Fruit fly (Drosophila melanogaster) whole organism, embryonic: ENCODE results near the gene Rpt5.
A peak's percentile ranks its signal among the peaks of the same experiment; 100 is the strongest.

Experiments
- Atf6 ChIP-seq: fragments of 200-800 bp; sonication (Bioruptor generic); IDR thresholded peaks from 2 replicates; pipeline ENCODE4 v1.3.6; 2022; ENCODE audit warnings: missing biosample characterization, missing genetic modification characterization
- B-H2 ChIP-seq: fragments of 200-800 bp; sonication (Bioruptor generic); optimal IDR thresholded peaks from 2 replicates; lab custom pipeline; 2018; ENCODE audit warnings: missing biosample characterization, mild to moderate bottlenecking, missing genetic modification characterization
- Blimp-1 ChIP-seq: fragments of 200-800 bp; sonication (Bioruptor generic); optimal IDR thresholded peaks from 3 replicates; lab custom pipeline; 2018; ENCODE audit warnings: missing biosample characterization, missing genetic modification characterization, mild to moderate bottlenecking, moderate library complexity, missing genetic modification reagents
- CG10654 ChIP-seq: fragments of 200-800 bp; sonication (Bioruptor generic); optimal IDR thresholded peaks from 2 replicates; lab custom pipeline; 2016; ENCODE audit warnings: missing biosample characterization, missing genetic modification characterization
- CG11560 ChIP-seq: fragments of 200-800 bp; sonication (Bioruptor generic); IDR thresholded peaks from 3 replicates; pipeline ENCODE4 v1.3.6; 2022; ENCODE audit warnings: missing biosample characterization, missing genetic modification characterization
- CG12155 ChIP-seq: fragments of 200-800 bp; sonication (Bioruptor generic); optimal IDR thresholded peaks from 3 replicates; lab custom pipeline; 2016; ENCODE audit warnings: missing biosample characterization, missing genetic modification characterization
- CG13287 ChIP-seq: fragments of 200-800 bp; sonication (Bioruptor generic); IDR thresholded peaks from 2 replicates; pipeline ENCODE4 v1.3.6; 2022; ENCODE audit warnings: missing biosample characterization, missing genetic modification characterization; ENCODE audit not compliant: partially characterized antibody
- CG1603 ChIP-seq: fragments of 200-800 bp; sonication (Bioruptor generic); optimal IDR thresholded peaks from 2 replicates; lab custom pipeline; 2019; ENCODE audit warnings: missing biosample characterization, mild to moderate bottlenecking, missing genetic modification characterization, moderate library complexity
- CG16863 ChIP-seq: fragments of 200-800 bp; sonication (Bioruptor generic); optimal IDR thresholded peaks from 3 replicates; lab custom pipeline; 2016; ENCODE audit warnings: missing biosample characterization, missing genetic modification characterization
- CG17361 ChIP-seq: fragments of 200-800 bp; sonication (Bioruptor generic); IDR thresholded peaks from 3 replicates; pipeline ENCODE4 v1.3.6; 2022; ENCODE audit warnings: missing biosample characterization, missing genetic modification characterization
- CG2120 ChIP-seq: fragments of 200-800 bp; sonication (Bioruptor generic); optimal IDR thresholded peaks from 3 replicates; lab custom pipeline; 2016; ENCODE audit warnings: missing biosample characterization, missing genetic modification characterization
- CG30020 ChIP-seq: fragments of 200-800 bp; optimal IDR thresholded peaks from 2 replicates; lab custom pipeline; 2019; ENCODE audit warnings: missing biosample characterization, mild to moderate bottlenecking, missing genetic modification characterization, moderate library complexity
- CG31388 ChIP-seq: fragments of 200-800 bp; sonication (Bioruptor generic); optimal IDR thresholded peaks from 2 replicates; lab custom pipeline; 2016; ENCODE audit warnings: missing biosample characterization, missing genetic modification characterization
- CG32772 ChIP-seq: fragments of 200-800 bp; sonication (Bioruptor generic); IDR thresholded peaks from 2 replicates; pipeline ENCODE4 v1.3.6; 2022; ENCODE audit warnings: missing biosample characterization, missing genetic modification characterization
- CG34422 ChIP-seq: fragments of 200-800 bp; sonication (Bioruptor generic); IDR thresholded peaks from 3 replicates; pipeline ENCODE4 v1.3.6; 2022; ENCODE audit warnings: missing biosample characterization, missing genetic modification characterization
- CG4282 ChIP-seq: fragments of 200-800 bp; sonication (Bioruptor generic); optimal IDR thresholded peaks from 2 replicates; lab custom pipeline; 2016; ENCODE audit warnings: missing biosample characterization, missing genetic modification characterization
- CG7987 ChIP-seq: fragments of 200-800 bp; sonication (Bioruptor generic); optimal IDR thresholded peaks from 2 replicates; lab custom pipeline; 2018; ENCODE audit warnings: missing biosample characterization, mild to moderate bottlenecking, missing genetic modification characterization, moderate library complexity
- CG8765 ChIP-seq: fragments of 200-800 bp; sonication (Bioruptor generic); IDR thresholded peaks from 2 replicates; pipeline ENCODE4 v1.3.6; 2022; ENCODE audit warnings: missing biosample characterization, missing genetic modification characterization
- CG9437 ChIP-seq: fragments of 200-800 bp; sonication (Bioruptor generic); optimal IDR thresholded peaks from 2 replicates; lab custom pipeline; 2018; ENCODE audit warnings: missing biosample characterization, mild to moderate bottlenecking, missing genetic modification characterization
- Dfd ChIP-seq, 2 experiments: fragments of >200 bp; optimal IDR thresholded peaks; 2 replicates each; lab custom pipeline; 2017; ENCODE audit warnings: missing biosample characterization in 2 of 2, missing genetic modification characterization in 2 of 2
- Dll ChIP-seq: fragments of 200-800 bp; sonication (Bioruptor generic); IDR thresholded peaks from 4 replicates; pipeline ENCODE4 v1.3.6; 2022; ENCODE audit warnings: missing biosample characterization, missing genetic modification characterization; ENCODE audit not compliant: partially characterized antibody
- E2f1 ChIP-seq: fragments of 200-800 bp; sonication (Bioruptor generic); IDR thresholded peaks from 2 replicates; pipeline ENCODE4 v1.3.6; 2022; ENCODE audit warnings: missing biosample characterization, missing genetic modification characterization
- Ets97D ChIP-seq: fragments of 200-800 bp; sonication (Bioruptor generic); optimal IDR thresholded peaks from 3 replicates; lab custom pipeline; 2016; ENCODE audit warnings: missing biosample characterization, missing genetic modification characterization
- HHEX ChIP-seq: fragments of 200-800 bp; sonication (Bioruptor generic); optimal IDR thresholded peaks from 3 replicates; lab custom pipeline; 2017; ENCODE audit warnings: missing biosample characterization, mild to moderate bottlenecking, missing genetic modification characterization, missing genetic modification reagents
- HLHmδ ChIP-seq: fragments of 200-800 bp; sonication (Bioruptor generic); optimal IDR thresholded peaks from 2 replicates; lab custom pipeline; 2018; ENCODE audit warnings: missing biosample characterization, mild to moderate bottlenecking, missing genetic modification characterization, moderate library complexity
- Hmx ChIP-seq: fragments of 200-800 bp; sonication (Bioruptor generic); optimal IDR thresholded peaks from 2 replicates; lab custom pipeline; 2016; ENCODE audit warnings: missing biosample characterization, missing genetic modification characterization
- Hr39 ChIP-seq: fragments of >200 bp; optimal IDR thresholded peaks from 2 replicates; lab custom pipeline; 2017
- Max ChIP-seq: fragments of 200-800 bp; sonication (Bioruptor generic); optimal IDR thresholded peaks from 2 replicates; lab custom pipeline; 2016; ENCODE audit warnings: missing biosample characterization, mild to moderate bottlenecking, missing genetic modification characterization
- NK7.1 ChIP-seq: fragments of 200-800 bp; sonication (Bioruptor generic); optimal IDR thresholded peaks from 3 replicates; lab custom pipeline; 2016; ENCODE audit warnings: missing biosample characterization, missing genetic modification characterization
- Nf-YA ChIP-seq: fragments of 200-800 bp; sonication (Bioruptor generic); IDR thresholded peaks from 2 replicates; pipeline ENCODE4 v1.3.6; 2022; ENCODE audit warnings: missing biosample characterization, missing genetic modification characterization
- Ptx1 ChIP-seq: fragments of 200-800 bp; sonication (Bioruptor generic); IDR thresholded peaks from 2 replicates; pipeline ENCODE4 v1.3.6; 2022; ENCODE audit warnings: missing biosample characterization, missing genetic modification characterization
- Ravus ChIP-seq: fragments of 200-800 bp; sonication (Bioruptor generic); IDR thresholded peaks from 2 replicates; pipeline ENCODE4 v1.3.6; 2022; ENCODE audit warnings: missing biosample characterization, missing genetic modification characterization
- Trl ChIP-seq, 3 experiments: fragments of >200 bp in 2 of 3; fragments of 200-800 bp in 1 of 3; sonication (Bioruptor generic) in 1 of 3; optimal IDR thresholded peaks; 2 replicates in 1 of 3; 3 replicates in 2 of 3; lab custom pipeline; 2016 to 2017; ENCODE audit warnings: missing biosample characterization in 1 of 3, missing genetic modification characterization in 1 of 3
- Xbp1 ChIP-seq: fragments of 200-800 bp; sonication (Bioruptor generic); optimal IDR thresholded peaks from 3 replicates; lab custom pipeline; 2016; ENCODE audit warnings: missing biosample characterization, mild to moderate bottlenecking, missing genetic modification characterization
- btn ChIP-seq: fragments of 200-800 bp; sonication (Bioruptor generic); optimal IDR thresholded peaks from 2 replicates; lab custom pipeline; 2016; ENCODE audit warnings: missing biosample characterization, missing genetic modification characterization
- cad ChIP-seq: fragments of >200 bp; optimal IDR thresholded peaks from 2 replicates; lab custom pipeline; 2017; ENCODE audit warnings: missing biosample characterization, missing genetic modification characterization
- chn ChIP-seq: fragments of 200-800 bp; sonication (Bioruptor generic); optimal IDR thresholded peaks from 2 replicates; lab custom pipeline; 2016; ENCODE audit warnings: missing biosample characterization, missing genetic modification characterization
- ci ChIP-seq: fragments of 200-800 bp; sonication (Bioruptor generic); IDR thresholded peaks from 3 replicates; pipeline ENCODE4 v1.3.6; 2022; ENCODE audit warnings: missing biosample characterization, missing genetic modification characterization
- grn ChIP-seq: fragments of 200-800 bp; sonication (Bioruptor generic); optimal IDR thresholded peaks from 3 replicates; lab custom pipeline; 2017; ENCODE audit warnings: missing biosample characterization, missing genetic modification characterization
- gt ChIP-seq: fragments of 200-800 bp; sonication (Bioruptor generic); IDR thresholded peaks from 2 replicates; pipeline ENCODE4 v1.3.6; 2022; ENCODE audit warnings: missing biosample characterization, missing genetic modification characterization
- jigr1 ChIP-seq: fragments of 200-800 bp; sonication (Bioruptor generic); IDR thresholded peaks from 3 replicates; pipeline ENCODE4 v1.3.6; 2022; ENCODE audit warnings: missing biosample characterization, missing genetic modification characterization
- jumu ChIP-seq: fragments of 200-800 bp; sonication (Bioruptor generic); optimal IDR thresholded peaks from 3 replicates; lab custom pipeline; 2016; ENCODE audit warnings: missing biosample characterization, missing genetic modification characterization
- mirr ChIP-seq: fragments of 200-800 bp; sonication (Bioruptor generic); optimal IDR thresholded peaks from 3 replicates; lab custom pipeline; 2018; ENCODE audit warnings: missing biosample characterization, mild to moderate bottlenecking, missing genetic modification characterization
- sens-2 ChIP-seq: fragments of 200-800 bp; sonication (Bioruptor generic); IDR thresholded peaks from 2 replicates; pipeline ENCODE4 v1.3.6; 2022; ENCODE audit warnings: missing biosample characterization, missing genetic modification characterization
- sim ChIP-seq: fragments of 200-800 bp; sonication (Bioruptor generic); IDR thresholded peaks from 2 replicates; pipeline ENCODE4 v1.3.6; 2022; ENCODE audit warnings: missing biosample characterization, missing genetic modification characterization
- sisA ChIP-seq: fragments of 200-800 bp; sonication (Bioruptor generic); IDR thresholded peaks from 2 replicates; pipeline ENCODE4 v1.3.6; 2022; ENCODE audit warnings: missing biosample characterization, missing genetic modification characterization
- ssp ChIP-seq: fragments of 200-800 bp; sonication (Bioruptor generic); IDR thresholded peaks from 2 replicates; pipeline ENCODE4 v1.3.6; 2022; ENCODE audit warnings: missing biosample characterization, missing genetic modification characterization
- tgo ChIP-seq: fragments of 200-800 bp; sonication (Bioruptor generic); IDR thresholded peaks from 3 replicates; pipeline ENCODE4 v1.3.6; 2022; ENCODE audit warnings: missing biosample characterization, missing genetic modification characterization
- tll ChIP-seq, 2 experiments: fragments of 200-800 bp in 1 of 2; fragments of >200 bp in 1 of 2; sonication (Bioruptor generic) in 1 of 2; optimal IDR thresholded peaks; 2 replicates each; lab custom pipeline; 2017 to 2019; ENCODE audit warnings: missing biosample characterization in 2 of 2, missing genetic modification characterization in 2 of 2, mild to moderate bottlenecking in 1 of 2, moderate library complexity in 1 of 2
- zfh2 ChIP-seq: fragments of 200-800 bp; sonication (Bioruptor generic); optimal IDR thresholded peaks from 2 replicates; lab custom pipeline; 2016; ENCODE audit warnings: missing biosample characterization, missing genetic modification characterization

Rpt5 gene

dm6 chr3R:23757912-23758607, 5.4 kb downstream of the Rpt5 start, which contains the start of the genes PTPMT1 and Hrd3 (continued):
- TF ChIP-seq chn (GFP tag; lab: Kevin White, UChicago) = peak; percentile 98
- peak; percentile 95 for TF ChIP-seq CG34422
- peak; percentile 91 for TF ChIP-seq jigr1 (GFP tag; lab: Robert Waterston, UW)
- TF ChIP-seq CG32772 (GFP tag; lab: Robert Waterston, UW) = peak; percentile 95
- TF ChIP-seq HLHmδ (GFP tag; lab: Kevin White, UChicago) = no peak
- peak; percentile 93 for TF ChIP-seq CG8765 (GFP tag; lab: Robert Waterston, UW)
- peak; percentile 97 for TF ChIP-seq jumu
- peak; percentile 91 for TF ChIP-seq mirr (GFP tag; lab: Kevin White, UChicago)
- peak; percentile 73 to 75 for TF ChIP-seq tll (GFP tag; optimal IDR thresholded peaks at IDR 0.05; lab: Kevin White, UChicago)
- TF ChIP-seq CG9437 (GFP tag; lab: Kevin White, UChicago) = peak; percentile 97
- peak; percentile 83 for TF ChIP-seq Nf-YA (GFP tag; lab: Robert Waterston, UW)
- peak; percentile 97 for TF ChIP-seq CG16863 (GFP tag; lab: Kevin White, UChicago)
- TF ChIP-seq NK7.1 (GFP tag; lab: Kevin White, UChicago) = peak; percentile 95
- TF ChIP-seq gt = peak; percentile 92
- peak; percentile 97 for TF ChIP-seq sisA
- peak; percentile 97 for TF ChIP-seq B-H2 (GFP tag; lab: Kevin White, UChicago)
- peak; percentile 97 for TF ChIP-seq Hmx (GFP tag; lab: Kevin White, UChicago)
- TF ChIP-seq CG7987 (GFP tag; lab: Kevin White, UChicago) = peak; percentile 94
- peak; percentile 89 for TF ChIP-seq sim (GFP tag; lab: Robert Waterston, UW)
- peak; percentile 24; the same call in 1 of the 2 replicates for TF ChIP-seq CG13287 (GFP tag; lab: Robert Waterston, UW)
- TF ChIP-seq tgo = peak; percentile 96
- peak; percentile 92 for TF ChIP-seq Ets97D
- 0 out of 4 replicates have a peak, but pooled peaks have one; percentile 32 for TF ChIP-seq Dll
- TF ChIP-seq CG11560 (tag; lab: Robert Waterston, UW) = peak; percentile 91
- TF ChIP-seq zfh2 (GFP tag; lab: Kevin White, UChicago) = peak; percentile 99
- TF ChIP-seq Hr39 (lab: Kevin White, UChicago) = no peak
- TF ChIP-seq ci = peak; percentile 94
- TF ChIP-seq CG31388 = peak; percentile 96
- peak; percentile 97 for TF ChIP-seq CG12155 (GFP tag; lab: Kevin White, UChicago)
- no peak for TF ChIP-seq Trl (optimal IDR thresholded peaks at IDR 0.05; lab: Kevin White, UChicago)
- peak; percentile 97 for TF ChIP-seq Trl (GFP tag; optimal IDR thresholded peaks at IDR 0.05; lab: Kevin White, UChicago)
- TF ChIP-seq btn (GFP tag; lab: Kevin White, UChicago) = peak; percentile 91
- peak; percentile 95 for TF ChIP-seq E2f1 (GFP tag; lab: Robert Waterston, UW)
- peak; percentile 100 for TF ChIP-seq CG17361 (GFP tag; lab: Robert Waterston, UW)
- peak; percentile 83 for TF ChIP-seq grn (GFP tag; lab: Kevin White, UChicago)
- peak; percentile 98 for TF ChIP-seq Ptx1 (GFP tag; lab: Robert Waterston, UW)
- TF ChIP-seq CG30020 (tag; lab: Kevin White, UChicago) = peak; percentile 92
- peak; percentile 87 for TF ChIP-seq Ravus (GFP tag; lab: Robert Waterston, UW)
- TF ChIP-seq Atf6 (GFP tag; lab: Robert Waterston, UW) = peak; percentile 97
- TF ChIP-seq CG1603 (tag; lab: Kevin White, UChicago) = peak; percentile 79
- TF ChIP-seq CG4282 (GFP tag; lab: Kevin White, UChicago) = peak; percentile 90
- peak; percentile 90 for TF ChIP-seq ssp (GFP tag; lab: Robert Waterston, UW)
- peak; percentile 99 for TF ChIP-seq Xbp1
- TF ChIP-seq CG2120 (GFP tag; lab: Kevin White, UChicago) = peak; percentile 99
- peak; percentile 99 for TF ChIP-seq HHEX (GFP tag; lab: Kevin White, UChicago)
- peak in 1 of 2 experiments; percentile 95 for TF ChIP-seq Dfd (GFP tag; optimal IDR thresholded peaks at IDR 0.05; lab: Kevin White, UChicago)
- TF ChIP-seq CG10654 (GFP tag; lab: Kevin White, UChicago) = peak; percentile 98
- TF ChIP-seq sens-2 = peak; percentile 90
- no peak for TF ChIP-seq cad (GFP tag; lab: Kevin White, UChicago)
- TF ChIP-seq Max (GFP tag; lab: Kevin White, UChicago) = peak; percentile 99
- TF ChIP-seq Blimp-1 (GFP tag; lab: Kevin White, UChicago) = peak; percentile 95
